Worm (Caenorhabditis elegans) whole organism, L2 larva: Measurements from ENCODE around the gene chca-1.

Experiments
- C34F6.9 ChIP-seq: fragments of 150-350 bp; optimal IDR thresholded peaks from 2 replicates; lab custom pipeline; 2014; ENCODE audit warnings: missing biosample characterization, missing genetic modification characterization
- F13H6.1 ChIP-seq: sonication (generic microtip); optimal IDR thresholded peaks from 2 replicates; lab custom pipeline; 2016; ENCODE audit warnings: missing genetic modification characterization, missing compliant biosample characterization
- R02D3.7 ChIP-seq: fragments of 150-350 bp; optimal IDR thresholded peaks from 2 replicates; lab custom pipeline; 2014; ENCODE audit warnings: missing biosample characterization, missing genetic modification characterization
- Y55F3AM.14 ChIP-seq: fragments of 200-800 bp; sonication (Bioruptor generic); optimal IDR thresholded peaks from 2 replicates; lab custom pipeline; 2018; ENCODE audit warnings: mild to moderate bottlenecking, missing genetic modification characterization, missing compliant biosample characterization
- ZK546.5 ChIP-seq: sonication (generic microtip); optimal IDR thresholded peaks from 2 replicates; lab custom pipeline; 2017; ENCODE audit warnings: missing biosample characterization, missing genetic modification characterization
- alr-1 ChIP-seq: fragments of 150-350 bp; optimal IDR thresholded peaks from 2 replicates; lab custom pipeline; 2014; ENCODE audit warnings: missing biosample characterization, missing genetic modification characterization
- aly-2 ChIP-seq: fragments of 150-350 bp; optimal IDR thresholded peaks from 2 replicates; lab custom pipeline; 2014; ENCODE audit warnings: missing biosample characterization, missing genetic modification characterization
- ama-1 ChIP-seq: fragments of 150-350 bp; optimal IDR thresholded peaks from 2 replicates; lab custom pipeline; 2018; ENCODE audit warnings: inconsistent platforms
- blmp-1 ChIP-seq: sonication (generic microtip); optimal IDR thresholded peaks from 2 replicates; lab custom pipeline; 2017; ENCODE audit warnings: missing genetic modification characterization, mild to moderate bottlenecking, missing compliant biosample characterization, antibody characterized with exemption, moderate library complexity; ENCODE audit not compliant: insufficient read depth
- ceh-16 ChIP-seq: fragments of 150-350 bp; optimal IDR thresholded peaks from 2 replicates; lab custom pipeline; 2014; ENCODE audit warnings: missing biosample characterization, missing genetic modification characterization
- ceh-82 ChIP-seq: fragments of 150-350 bp; optimal IDR thresholded peaks from 2 replicates; lab custom pipeline; 2014; ENCODE audit warnings: missing biosample characterization, missing genetic modification characterization
- crh-2 ChIP-seq: sonication (generic microtip); optimal IDR thresholded peaks from 2 replicates; lab custom pipeline; 2017; ENCODE audit warnings: missing biosample characterization, missing genetic modification characterization
- dmd-4 ChIP-seq: sonication (generic microtip); optimal IDR thresholded peaks from 2 replicates; lab custom pipeline; 2017; ENCODE audit warnings: missing biosample characterization, missing genetic modification characterization
- egl-27 ChIP-seq: sonication (generic microtip); optimal IDR thresholded peaks from 3 replicates; lab custom pipeline; 2017; ENCODE audit warnings: missing biosample characterization, missing genetic modification reagents, missing genetic modification characterization
- elt-1 ChIP-seq: fragments of 150-350 bp; optimal IDR thresholded peaks from 2 replicates; lab custom pipeline; 2014; ENCODE audit warnings: missing biosample characterization, missing genetic modification characterization
- elt-3 ChIP-seq: sonication (generic microtip); optimal IDR thresholded peaks from 2 replicates; lab custom pipeline; 2017; ENCODE audit warnings: missing biosample characterization, missing genetic modification characterization
- fos-1 ChIP-seq: fragments of 150-350 bp; optimal IDR thresholded peaks from 2 replicates; lab custom pipeline; 2014; ENCODE audit warnings: missing biosample characterization, missing genetic modification characterization
- gmeb-1 ChIP-seq: fragments of 150-350 bp; optimal IDR thresholded peaks from 2 replicates; lab custom pipeline; 2014; ENCODE audit warnings: missing biosample characterization, missing genetic modification characterization
- lin-11 ChIP-seq: fragments of 150-350 bp; sonication (generic microtip); optimal IDR thresholded peaks from 2 replicates; lab custom pipeline; 2014; ENCODE audit warnings: missing biosample characterization, missing genetic modification characterization, inconsistent platforms, mixed read lengths
- lin-13 ChIP-seq: fragments of 150-350 bp; optimal IDR thresholded peaks from 2 replicates; lab custom pipeline; 2014; ENCODE audit warnings: missing biosample characterization, missing genetic modification reagents, missing genetic modification characterization
- lin-39 ChIP-seq: fragments of 150-350 bp; optimal IDR thresholded peaks from 2 replicates; lab custom pipeline; 2014; ENCODE audit warnings: missing biosample characterization, missing genetic modification reagents, missing genetic modification characterization
- lsy-2 ChIP-seq, 2 experiments: fragments of 150-350 bp in 1 of 2; sonication (generic microtip) in 1 of 2; optimal IDR thresholded peaks; 2 replicates each; lab custom pipeline; 2014 to 2017; ENCODE audit warnings: missing biosample characterization in 2 of 2, missing genetic modification characterization in 2 of 2
- mab-5 ChIP-seq: fragments of 150-350 bp; optimal IDR thresholded peaks from 2 replicates; lab custom pipeline; 2014; ENCODE audit warnings: missing biosample characterization, missing genetic modification characterization
- mbf-1 ChIP-seq: sonication (generic microtip); optimal IDR thresholded peaks from 2 replicates; lab custom pipeline; 2017; ENCODE audit warnings: missing biosample characterization, missing genetic modification characterization
- mdl-1 ChIP-seq, 2 experiments: fragments of 150-350 bp in 1 of 2; sonication (generic microtip) in 1 of 2; optimal IDR thresholded peaks; 2 replicates each; lab custom pipeline; 2017; ENCODE audit warnings: missing biosample characterization in 2 of 2, missing genetic modification characterization in 2 of 2
- nhr-10 ChIP-seq: sonication (generic microtip); optimal IDR thresholded peaks from 2 replicates; lab custom pipeline; 2017; ENCODE audit warnings: missing biosample characterization, missing genetic modification characterization
- nhr-11 ChIP-seq: fragments of 150-350 bp; optimal IDR thresholded peaks from 2 replicates; lab custom pipeline; 2014; ENCODE audit warnings: missing biosample characterization, missing genetic modification characterization
- nhr-12 ChIP-seq: fragments of 150-350 bp; optimal IDR thresholded peaks from 2 replicates; lab custom pipeline; 2014; ENCODE audit warnings: missing biosample characterization, missing genetic modification characterization
- nhr-129 ChIP-seq: fragments of 150-350 bp; optimal IDR thresholded peaks from 2 replicates; lab custom pipeline; 2014; ENCODE audit warnings: missing biosample characterization, missing genetic modification characterization
- nhr-21 ChIP-seq: fragments of 150-350 bp; optimal IDR thresholded peaks from 2 replicates; lab custom pipeline; 2014; ENCODE audit warnings: missing biosample characterization, missing genetic modification characterization
- nhr-23 ChIP-seq: fragments of 150-350 bp; optimal IDR thresholded peaks from 2 replicates; lab custom pipeline; 2014; ENCODE audit warnings: missing biosample characterization, missing genetic modification reagents, missing genetic modification characterization
- nhr-237 ChIP-seq: fragments of 150-350 bp; optimal IDR thresholded peaks from 2 replicates; lab custom pipeline; 2014; ENCODE audit warnings: missing biosample characterization, missing genetic modification characterization
- nhr-25 ChIP-seq: fragments of 150-350 bp; sonication (generic microtip); optimal IDR thresholded peaks from 3 replicates; lab custom pipeline; 2014; ENCODE audit warnings: missing biosample characterization, missing genetic modification characterization
- nhr-6 ChIP-seq: fragments of 150-350 bp; optimal IDR thresholded peaks from 2 replicates; lab custom pipeline; 2014; ENCODE audit warnings: missing biosample characterization, missing genetic modification characterization
- nhr-77 ChIP-seq: fragments of 150-350 bp; optimal IDR thresholded peaks from 2 replicates; lab custom pipeline; 2014; ENCODE audit warnings: missing biosample characterization, missing genetic modification characterization
- peb-1 ChIP-seq: fragments of 150-350 bp; optimal IDR thresholded peaks from 2 replicates; lab custom pipeline; 2014; ENCODE audit warnings: missing biosample characterization, missing genetic modification characterization
- sem-4 ChIP-seq: fragments of 150-350 bp; optimal IDR thresholded peaks from 2 replicates; lab custom pipeline; 2014; ENCODE audit warnings: missing biosample characterization, missing genetic modification reagents, missing genetic modification characterization
- skn-1 ChIP-seq: sonication (generic microtip); optimal IDR thresholded peaks from 2 replicates; lab custom pipeline; 2017; ENCODE audit warnings: missing biosample characterization, missing genetic modification characterization
- sma-3 ChIP-seq: sonication (generic microtip); optimal IDR thresholded peaks from 2 replicates; lab custom pipeline; 2016; ENCODE audit warnings: missing genetic modification reagents, missing genetic modification characterization, missing compliant biosample characterization
- sma-9 ChIP-seq, 2 experiments: fragments of 150-350 bp in 1 of 2; sonication (generic microtip) in 1 of 2; optimal IDR thresholded peaks; 2 replicates each; lab custom pipeline; 2014 to 2016; ENCODE audit warnings: missing genetic modification characterization in 2 of 2, mild to moderate bottlenecking in 1 of 2, missing biosample characterization in 1 of 2, missing compliant biosample characterization in 1 of 2, missing genetic modification reagents in 1 of 2, moderate library complexity in 1 of 2
- unc-39 ChIP-seq: fragments of 150-350 bp; optimal IDR thresholded peaks from 2 replicates; lab custom pipeline; 2014; ENCODE audit warnings: missing biosample characterization, missing genetic modification characterization
- unc-55 ChIP-seq: fragments of 150-350 bp; sonication (generic microtip); optimal IDR thresholded peaks from 3 replicates; lab custom pipeline; 2014; ENCODE audit warnings: missing biosample characterization, missing genetic modification reagents, missing genetic modification characterization
- unc-62 ChIP-seq: fragments of 150-350 bp; optimal IDR thresholded peaks from 2 replicates; lab custom pipeline; 2014; ENCODE audit warnings: missing biosample characterization, missing genetic modification reagents, missing genetic modification characterization
- zag-1 ChIP-seq: fragments of 150-350 bp; optimal IDR thresholded peaks from 2 replicates; lab custom pipeline; 2014; ENCODE audit warnings: missing biosample characterization, missing genetic modification characterization
- ztf-1 ChIP-seq: fragments of 200-800 bp; sonication (Bioruptor generic); conservative IDR thresholded peaks from 2 replicates; pipeline ENCODE4 v1.3.6; 2022; ENCODE audit warnings: missing genetic modification characterization, missing compliant biosample characterization
- ztf-11 ChIP-seq: sonication (generic microtip); optimal IDR thresholded peaks from 2 replicates; lab custom pipeline; 2017; ENCODE audit warnings: missing biosample characterization, missing genetic modification characterization
- ztf-4 ChIP-seq: fragments of 150-350 bp; optimal IDR thresholded peaks from 2 replicates; lab custom pipeline; 2014; ENCODE audit warnings: missing biosample characterization, missing genetic modification characterization

Gene chca-1

DNA sequence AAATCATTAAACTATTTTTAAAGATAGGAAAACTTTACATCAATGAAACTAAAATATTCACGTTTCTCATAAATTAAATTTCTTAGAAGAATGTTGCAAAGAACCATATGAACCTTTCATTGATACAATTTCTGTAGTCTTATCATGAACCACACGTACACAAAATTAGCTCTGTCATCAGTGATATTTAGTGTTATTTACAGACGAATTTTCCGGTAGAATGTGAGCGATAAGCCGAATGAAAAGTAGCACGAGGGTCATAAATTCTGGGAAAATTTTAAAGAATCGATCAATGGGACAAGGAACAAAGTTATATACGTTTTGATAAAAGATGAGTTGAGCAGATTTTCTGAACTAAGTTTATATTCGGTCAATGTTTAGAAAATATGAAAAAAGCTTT lies 25.3 kb downstream of the chca-1 start:
- no peak for TF ChIP-seq ztf-1
- peak; percentile 32 for TF ChIP-seq F13H6.1
- no peak for TF ChIP-seq nhr-77 (tag; lab: Kevin White, UChicago)
- TF ChIP-seq ceh-16 (tag; lab: Kevin White, UChicago) = no peak
- TF ChIP-seq mdl-1 (tag; optimal IDR thresholded peaks at IDR 0.05; lab: Kevin White, UChicago) = peak in 1 of 2 experiments; percentile 30
- peak; percentile 73 for TF ChIP-seq fos-1 (tag; lab: Kevin White, UChicago)
- TF ChIP-seq aly-2 (tag; lab: Kevin White, UChicago) = no peak
- TF ChIP-seq nhr-129 (tag; lab: Kevin White, UChicago) = peak; percentile 32
- TF ChIP-seq blmp-1 = no peak
- TF ChIP-seq alr-1 (tag; lab: Kevin White, UChicago) = no peak
- TF ChIP-seq crh-2 (tag; lab: Kevin White, UChicago) = peak; percentile 71
- no peak for TF ChIP-seq lsy-2 (tag; optimal IDR thresholded peaks at IDR 0.05; lab: Kevin White, UChicago)
- TF ChIP-seq peb-1 = no peak
- TF ChIP-seq nhr-12 (tag; lab: Kevin White, UChicago) = no peak
- TF ChIP-seq gmeb-1 (tag; lab: Kevin White, UChicago) = peak; percentile 13
- no peak for TF ChIP-seq elt-1
- no peak for TF ChIP-seq nhr-23 (tag; lab: Kevin White, UChicago)
- no peak for TF ChIP-seq unc-62 (GFP tag; lab: Kevin White, UChicago)
- no peak for TF ChIP-seq ZK546.5 (tag; lab: Kevin White, UChicago)
- no peak for TF ChIP-seq C34F6.9 (tag; lab: Kevin White, UChicago)
- no peak for TF ChIP-seq unc-55 (GFP tag; lab: Kevin White, UChicago)
- TF ChIP-seq ama-1 (lab: Kevin White, UChicago) = no peak
- TF ChIP-seq skn-1 (tag; lab: Kevin White, UChicago) = no peak
- TF ChIP-seq sma-9 (GFP tag; optimal IDR thresholded peaks at IDR 0.05; lab: Kevin White, UChicago) = peak; percentile 75
- TF ChIP-seq sma-9 (tag; optimal IDR thresholded peaks at IDR 0.05; lab: Kevin White, UChicago) = no peak

ce11 chrIV:9677226-9677992 lies 26.2 kb downstream of the chca-1 start:
- TF ChIP-seq nhr-25 (tag; lab: Kevin White, UChicago) (no peak), sma-9 (GFP tag; optimal IDR thresholded peaks at IDR 0.05; lab: Kevin White, UChicago) (peak; percentile 94), sma-9 (tag; optimal IDR thresholded peaks at IDR 0.05; lab: Kevin White, UChicago) (no peak), crh-2 (tag; lab: Kevin White, UChicago) (peak; percentile 96), unc-55 (GFP tag; lab: Kevin White, UChicago) (peak; percentile 73), lin-11 (tag; lab: Kevin White, UChicago) (no peak), elt-1 (no peak), blmp-1 (peak; percentile 92), sem-4 (tag; lab: Kevin White, UChicago) (peak; percentile 19), lin-39 (tag; lab: Kevin White, UChicago) (no peak), unc-39 (tag; lab: Kevin White, UChicago) (no peak), mab-5 (tag; lab: Kevin White, UChicago) (peak; percentile 3), gmeb-1 (tag; lab: Kevin White, UChicago) (no peak), lsy-2 (tag; optimal IDR thresholded peaks at IDR 0.05; lab: Kevin White, UChicago) (peak; percentile 14 to 79), egl-27 (tag; lab: Kevin White, UChicago) (peak; percentile 69), ztf-11 (no peak), mdl-1 (tag; optimal IDR thresholded peaks at IDR 0.05; lab: Kevin White, UChicago) (peak; percentile 92 to 99), nhr-21 (peak; percentile 67), nhr-6 (tag; lab: Kevin White, UChicago) (peak; percentile 53), ztf-1 (no peak), Y55F3AM.14 (GFP tag; lab: Kevin White, UChicago) (no peak), skn-1 (tag; lab: Kevin White, UChicago) (no peak), nhr-10 (tag; lab: Kevin White, UChicago) (no peak), nhr-237 (tag; lab: Kevin White, UChicago) (no peak), alr-1 (tag; lab: Kevin White, UChicago) (no peak), R02D3.7 (no peak), sma-3 (GFP tag; lab: Kevin White, UChicago) (peak; percentile 49), nhr-12 (tag; lab: Kevin White, UChicago) (no peak), aly-2 (tag; lab: Kevin White, UChicago) (no peak), zag-1 (tag; lab: Kevin White, UChicago) (peak; percentile 51), peb-1 (no peak), nhr-129 (tag; lab: Kevin White, UChicago) (peak; percentile 72), fos-1 (tag; lab: Kevin White, UChicago) (peak; percentile 51), F13H6.1 (peak; percentile 85), ceh-82 (tag; lab: Kevin White, UChicago) (no peak), lin-13 (peak; percentile 32), nhr-77 (tag; lab: Kevin White, UChicago) (no peak), unc-62 (GFP tag; lab: Kevin White, UChicago) (no peak), ZK546.5 (tag; lab: Kevin White, UChicago) (no peak), nhr-11 (no peak), ztf-4 (tag; lab: Kevin White, UChicago) (no peak), ceh-16 (tag; lab: Kevin White, UChicago) (no peak), dmd-4 (no peak), mbf-1 (tag; lab: Kevin White, UChicago) (no peak), ama-1 (lab: Kevin White, UChicago) (no peak), elt-3 (tag; lab: Kevin White, UChicago) (no peak)
